Fruit fly (Drosophila melanogaster) Kc167 (cell line): ENCODE measurements around the gene Zif.

Experiments
- Sin3A ChIP-seq: fragments of >200 bp; optimal IDR thresholded peaks from 2 replicates; lab custom pipeline; 2018; ENCODE audit warnings: missing external identifiers
- h ChIP-seq: fragments of >200 bp; optimal IDR thresholded peaks from 3 replicates; lab custom pipeline; 2018; ENCODE audit warnings: missing external identifiers

- TF ChIP-seq Sin3A (lab: Kevin White, UChicago) = no peak
- TF ChIP-seq h = no peak
Measured at dm6 chr3R:6433885-6434284, 23.0 kb upstream of the Zif start.
